Worm (Caenorhabditis elegans): ENCODE results near the gene gldi-11.

DNA sequence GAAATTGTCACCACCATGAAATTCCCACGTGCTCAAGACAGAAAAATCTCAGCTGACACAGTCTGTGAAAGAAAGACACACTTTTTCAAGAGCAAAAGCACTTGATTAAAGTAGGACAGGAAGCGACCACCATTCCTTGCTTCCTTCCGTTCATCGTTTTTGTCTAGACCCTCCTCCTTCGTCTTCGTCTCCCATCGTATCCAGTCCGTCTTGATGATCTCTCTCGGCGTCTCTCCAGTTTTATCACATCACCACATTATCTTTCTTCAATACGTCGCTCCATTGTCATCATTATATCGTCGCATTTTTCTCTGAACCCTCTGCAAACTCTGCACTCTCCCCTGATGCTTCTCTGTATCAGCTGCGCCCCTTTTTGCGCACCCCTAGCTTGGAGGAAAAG lies 37.4 kb downstream of the gldi-11 start:
- TF ChIP-seq ama-1 (optimal IDR thresholded peaks at IDR 0.05) (no peak), ceh-82 (tag; optimal IDR thresholded peaks at IDR 0.05) (no peak)
